Worm (Caenorhabditis elegans) whole organism, L3 larva: ENCODE measurements around the gene mrpl-44.

Source experiments
- aly-2 ChIP-seq: fragments of 150-350 bp; optimal IDR thresholded peaks from 2 replicates; lab custom pipeline; 2014; ENCODE audit warnings: missing biosample characterization, missing genetic modification characterization
- ceh-82 ChIP-seq: fragments of 150-350 bp; optimal IDR thresholded peaks from 2 replicates; lab custom pipeline; 2014; ENCODE audit warnings: missing biosample characterization, missing genetic modification characterization
- elt-2 ChIP-seq: sonication (generic microtip); optimal IDR thresholded peaks from 2 replicates; lab custom pipeline; 2016; ENCODE audit warnings: missing genetic modification reagents, mild to moderate bottlenecking, missing genetic modification characterization, missing compliant biosample characterization
- pqm-1 ChIP-seq: fragments of 150-350 bp; optimal IDR thresholded peaks from 2 replicates; lab custom pipeline; 2017; ENCODE audit warnings: missing biosample characterization, missing genetic modification characterization, inconsistent platforms

DNA sequence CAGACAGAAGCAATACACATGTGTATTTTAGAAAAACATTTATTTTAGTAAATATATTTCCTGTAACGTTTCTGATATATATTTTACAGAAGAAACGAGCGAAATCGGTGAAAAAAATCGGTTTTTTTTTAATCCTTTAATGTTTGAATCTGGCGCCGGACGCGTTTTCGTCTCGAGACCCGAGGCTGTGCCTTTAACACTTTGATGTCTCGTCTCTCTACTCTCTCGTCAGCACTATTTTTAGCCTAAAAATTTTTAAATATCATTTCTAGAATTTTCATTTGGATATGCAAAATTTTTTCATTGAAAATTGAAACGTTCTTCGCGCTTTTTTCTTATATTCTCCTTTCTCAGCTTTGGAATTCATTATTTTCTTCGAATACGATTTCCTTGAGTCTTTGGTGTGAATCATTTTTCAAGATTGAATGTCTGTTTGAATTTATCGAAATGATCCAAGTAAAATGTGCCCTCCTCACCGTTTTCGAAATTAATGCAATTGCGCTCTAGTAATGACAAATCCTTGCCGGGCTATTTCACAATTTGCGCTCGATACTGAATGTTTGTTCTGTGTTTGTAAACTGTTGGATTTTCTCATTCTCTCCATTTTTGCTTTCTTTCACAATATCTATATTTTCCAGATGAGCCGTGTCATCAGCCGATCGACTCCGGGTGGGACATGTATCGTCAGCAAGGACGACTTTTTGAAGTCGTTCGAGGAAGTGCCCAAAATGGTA lies 34.6 kb downstream of the mrpl-44 start, which contains the start of gene cls-2:
- TF ChIP-seq aly-2 (tag; lab: Kevin White, UChicago) (no peak), pqm-1 (tag; lab: Kevin White, UChicago) (no peak), elt-2 (tag; lab: Kevin White, UChicago) (no peak), ceh-82 (tag; lab: Kevin White, UChicago) (no peak)
